Worm (Caenorhabditis elegans) whole organism, L4/young adult: Measurements from ENCODE around the gene C08E3.13.
"Not testable (repeated sequence)": the region's sequence is repeated elsewhere in the genome, so short reads cannot be mapped to it uniquely, and the experiment has no call there.

Experiments
- W03F9.2 ChIP-seq: fragments of 150-350 bp; optimal IDR thresholded peaks from 2 replicates; lab custom pipeline; 2014; ENCODE audit warnings: missing biosample characterization, missing genetic modification characterization
- dao-5 ChIP-seq: sonication (generic microtip); optimal IDR thresholded peaks from 2 replicates; lab custom pipeline; 2016; ENCODE audit warnings: missing genotype, missing genetic modification characterization, moderate library complexity, missing compliant biosample characterization
- him-1 ChIP-seq: sonication (generic microtip); optimal IDR thresholded peaks from 2 replicates; lab custom pipeline; 2016; ENCODE audit warnings: missing genotype, missing genetic modification reagents, missing genetic modification characterization, missing compliant biosample characterization

DNA sequence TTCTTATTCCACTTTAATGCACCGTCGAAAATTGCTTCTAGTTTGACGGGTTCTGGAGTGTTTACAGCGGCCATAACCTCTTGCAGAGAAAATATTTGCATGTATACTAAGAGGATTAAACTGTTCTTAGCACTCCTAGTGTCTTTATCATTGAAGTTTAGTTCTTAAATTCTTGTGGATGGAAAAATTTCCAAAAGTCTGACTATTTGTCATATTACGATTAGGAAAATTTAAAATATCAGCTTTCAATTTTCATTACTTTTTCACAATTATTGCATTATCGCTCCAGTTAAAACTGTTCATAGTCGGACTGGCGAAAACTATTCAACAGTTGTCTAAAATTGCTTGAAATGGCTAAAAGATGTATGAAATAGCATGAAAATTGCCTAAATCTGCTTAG lies 28.8 kb upstream of the C08E3.13 start, which contains the start of gene ZC204.13:
- TF ChIP-seq him-1; W03F9.2 (tag; lab: Kevin White, UChicago); dao-5 (tag; lab: Kevin White, UChicago): not testable (repeated sequence)
